Fruit fly (Drosophila melanogaster): ENCODE data around the gene CG11816.
A peak's percentile ranks its signal among the peaks of the same experiment; 100 is the strongest.

Gene CG11816

DNA sequence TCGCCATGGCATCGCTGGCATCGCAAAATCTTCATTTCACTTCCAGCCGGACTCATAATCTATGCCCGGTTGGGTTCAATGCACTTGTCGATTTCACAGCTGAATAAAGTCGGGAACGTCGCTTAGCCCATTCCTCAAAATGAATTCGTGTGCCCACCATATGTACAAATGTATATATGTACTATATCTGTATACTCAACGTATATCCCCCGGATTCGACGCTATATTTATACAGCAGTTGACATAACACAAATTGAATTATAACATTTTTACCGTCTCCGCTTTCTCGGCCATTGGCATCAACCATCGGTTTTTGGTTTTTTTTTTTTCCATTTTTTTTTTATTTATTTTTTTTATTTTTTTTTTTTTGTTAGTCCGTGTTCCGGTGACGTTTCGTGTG lies 14.7 kb upstream of the CG11816 start (continued):
- TF ChIP-seq Sox100B (GFP tag; optimal IDR thresholded peaks at IDR 0.05) (peak; percentile 10), B-H2 (GFP tag; optimal IDR thresholded peaks at IDR 0.05) (peak; percentile 15), CG16813 (GFP tag; IDR thresholded peaks at IDR 0.05; ENCODE audit: partially characterized antibody) (no peak), CG7745 (tag; optimal IDR thresholded peaks at IDR 0.05) (no peak), CG13775 (GFP tag; optimal IDR thresholded peaks at IDR 0.05) (no peak), sens (GFP tag) (peak; percentile 75), CG9727 (GFP tag; optimal IDR thresholded peaks at IDR 0.05) (no peak), CG10267 (tag; optimal IDR thresholded peaks at IDR 0.05) (no peak), nau (GFP tag; optimal IDR thresholded peaks at IDR 0.05) (no peak), Meics (GFP tag; optimal IDR thresholded peaks at IDR 0.05) (peak; percentile 14), Atf3 (GFP tag; optimal IDR thresholded peaks at IDR 0.05) (no peak), ac (GFP tag; optimal IDR thresholded peaks at IDR 0.05) (no peak), Med (GFP tag) (peak; percentile 68), Sox102F (GFP tag; optimal IDR thresholded peaks at IDR 0.05) (peak; percentile 6), mirr (GFP tag; optimal IDR thresholded peaks at IDR 0.05) (peak; percentile 1), pb (GFP tag; optimal IDR thresholded peaks at IDR 0.05) (no peak), CG18599 (GFP tag; optimal IDR thresholded peaks at IDR 0.05) (peak; percentile 61), CG34376 (GFP tag; optimal IDR thresholded peaks at IDR 0.05) (no peak), CG3847 (GFP tag; IDR thresholded peaks at IDR 0.05) (no peak), CG6175 (GFP tag; IDR thresholded peaks at IDR 0.05) (no peak), mam (GFP tag; optimal IDR thresholded peaks at IDR 0.05) (no peak), fd64A (GFP tag; optimal IDR thresholded peaks at IDR 0.05) (peak; percentile 14), CG6683 (GFP tag; optimal IDR thresholded peaks at IDR 0.05) (peak; percentile 13), Sry-β (GFP tag; optimal IDR thresholded peaks at IDR 0.05) (no peak), CG1233 (GFP tag; optimal IDR thresholded peaks at IDR 0.05) (peak; percentile 6), CG15601 (tag; optimal IDR thresholded peaks at IDR 0.05) (peak; percentile 37), CG15269 (tag; optimal IDR thresholded peaks at IDR 0.05) (no peak), CG5180 (GFP tag; optimal IDR thresholded peaks at IDR 0.05) (peak; percentile 10), CG8388 (GFP tag; optimal IDR thresholded peaks at IDR 0.05) (no peak), ham (GFP tag; IDR thresholded peaks at IDR 0.05) (no peak), NFAT (GFP tag; IDR thresholded peaks at IDR 0.05) (no peak), scrt (GFP tag; optimal IDR thresholded peaks at IDR 0.05) (peak; percentile 1), HLHmδ (GFP tag; optimal IDR thresholded peaks at IDR 0.05) (peak; percentile 29), gem (tag; optimal IDR thresholded peaks at IDR 0.05) (peak; percentile 18), CG14965 (GFP tag; optimal IDR thresholded peaks at IDR 0.05; ENCODE audit: borderline replicate concordance) (no peak), Elba2 (GFP tag; optimal IDR thresholded peaks at IDR 0.05) (no peak), CG12071 (GFP tag; optimal IDR thresholded peaks at IDR 0.05) (peak; percentile 40), Ada2b (GFP tag; IDR thresholded peaks at IDR 0.05) (no peak), CG11398 (GFP tag; optimal IDR thresholded peaks at IDR 0.05) (no peak), CG3065 (GFP tag; optimal IDR thresholded peaks at IDR 0.05) (no peak)

DNA sequence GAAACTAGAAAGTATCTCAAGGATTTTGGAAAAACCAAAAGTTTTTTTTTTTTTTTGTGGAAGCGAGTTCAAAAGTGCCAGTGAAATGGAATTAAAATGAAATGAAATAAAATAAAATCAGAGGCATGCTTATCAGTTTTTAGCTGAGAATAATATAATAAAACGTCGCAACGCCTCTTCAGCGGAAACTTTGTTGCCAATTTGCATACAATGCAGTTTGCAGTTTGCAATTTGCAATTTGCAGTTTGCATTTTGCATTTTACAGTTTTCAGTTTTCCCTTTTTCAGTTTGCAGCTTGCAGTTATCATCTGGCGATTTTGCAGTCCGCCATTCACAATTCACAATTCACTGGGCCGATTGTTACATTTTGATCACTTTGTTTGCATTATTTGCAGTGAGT lies 13.2 kb upstream of the CG11816 start:
- TF ChIP-seq Spps (tag; optimal IDR thresholded peaks at IDR 0.05) (no peak), sens (GFP tag) (peak; percentile 1)

Measured in whole organism, embryonic.